Worm (Caenorhabditis elegans) whole organism, L4 larva: ENCODE measurements around the gene T26C5.4.

Source experiments
- egl-43 ChIP-seq: fragments of 200-800 bp; sonication (Bioruptor generic); IDR thresholded peaks from 2 replicates; pipeline ENCODE4 v1.3.6; 2022; ENCODE audit warnings: missing genetic modification reagents, missing genetic modification characterization, missing compliant biosample characterization
- lin-13 ChIP-seq: fragments of 150-350 bp; optimal IDR thresholded peaks from 2 replicates; lab custom pipeline; 2014; ENCODE audit warnings: missing biosample characterization, missing genetic modification reagents, missing genetic modification characterization
- nhr-6 ChIP-seq: fragments of 150-350 bp; optimal IDR thresholded peaks from 2 replicates; lab custom pipeline; 2014; ENCODE audit warnings: missing biosample characterization, missing genetic modification characterization
- unc-62 ChIP-seq, 3 experiments: fragments of 150-350 bp in 1 of 3; sonication (generic microtip); optimal IDR thresholded peaks in 2 of 3; peaks in 1 of 3; 1 replicate in 1 of 3; 2 replicates in 2 of 3; lab custom pipeline; 2014 to 2017; ENCODE audit warnings: missing biosample characterization in 3 of 3, missing genetic modification characterization in 3 of 3, missing genetic modification reagents in 3 of 3, missing genotype in 1 of 3

T26C5.4 gene

DNA sequence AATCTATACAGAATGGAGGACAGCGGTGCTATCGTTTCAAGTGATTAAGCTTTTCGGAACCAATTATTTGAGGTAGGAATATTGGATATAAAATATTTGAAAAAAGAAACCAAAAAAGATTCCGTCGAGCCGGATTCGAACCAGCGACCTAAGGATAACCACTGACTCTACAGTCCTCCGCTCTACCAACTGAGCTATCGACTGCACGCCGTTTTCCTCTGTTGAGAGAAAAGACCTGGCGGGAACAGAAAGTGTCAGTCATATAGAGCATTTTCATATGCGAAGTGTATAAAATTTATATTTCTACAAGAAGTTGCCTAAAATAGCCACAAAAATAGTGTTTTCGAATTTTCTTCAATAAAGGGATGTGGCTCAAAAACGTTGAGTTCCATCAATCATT, 38.6 kb downstream of the T26C5.4 start (continued):
- TF ChIP-seq lin-13 (GFP tag; lab: Kevin White, UChicago) (peak; percentile 12), egl-43 (GFP tag; lab: Robert Waterston, UW) (peak; percentile 83)
- TF ChIP-seq, all 104 proteins: peak for 34

DNA sequence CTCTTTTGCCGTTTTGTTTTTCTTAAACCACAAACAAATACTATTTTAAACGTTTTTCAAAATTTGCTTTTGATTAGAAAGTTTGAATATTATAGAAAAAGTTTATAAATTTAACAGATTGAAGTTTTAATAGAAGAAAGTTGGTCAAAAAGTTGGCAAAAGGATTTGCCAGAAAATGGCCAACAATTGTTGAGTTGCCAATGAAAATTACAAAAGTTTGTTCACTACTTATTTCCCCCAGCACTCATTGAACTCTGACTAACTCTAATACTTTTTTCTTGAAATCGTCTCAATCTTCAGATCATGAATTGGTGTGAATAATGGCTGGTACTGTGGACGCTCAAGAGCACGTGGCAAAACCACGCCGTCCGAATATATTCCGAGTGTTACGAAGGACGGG, 40.2 kb downstream of the T26C5.4 start, which contains the start of gene ZK1067.4:
Gene ZK1067.4, plus strand, starts transcription at position 301 of the 400 bp plus-strand sequence.
- TF ChIP-seq unc-62 (GFP tag; optimal IDR thresholded peaks at IDR 0.05 in 1 of 2; lab: Kevin White, UChicago): peak in 1 of 2 experiments; percentile 50
- TF ChIP-seq unc-62 (tag; optimal IDR thresholded peaks at IDR 0.05; lab: Kevin White, UChicago): no peak
- TF ChIP-seq nhr-6 (tag; lab: Kevin White, UChicago): no peak
